Fruit fly (Drosophila melanogaster): ENCODE measurements around the gene Gtpx.

The Gtpx gene

DNA sequence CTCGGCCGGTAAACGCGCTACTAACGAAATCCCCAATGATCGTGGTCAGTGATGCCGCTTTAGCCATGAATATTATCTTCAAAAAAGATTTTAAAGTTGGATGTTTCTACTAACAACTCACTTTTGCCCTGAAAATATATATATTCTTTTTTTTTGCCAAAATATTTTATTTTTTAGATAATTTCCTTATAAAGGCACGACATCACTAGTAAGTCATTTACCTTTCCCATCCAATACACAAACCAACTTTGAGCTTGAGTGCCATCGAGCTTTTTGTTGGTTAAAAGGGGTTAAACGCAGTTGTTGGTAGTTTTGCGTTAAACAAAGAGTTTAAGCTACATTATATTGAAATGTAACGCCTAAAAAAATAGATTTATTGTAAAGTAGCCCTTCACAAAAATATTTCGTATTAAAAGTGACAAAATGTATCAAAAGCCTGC lies 23.0 kb upstream of the Gtpx start, which contains the start of gene CG14968 (continued):
- TF ChIP-seq CG2678 (tag; optimal IDR thresholded peaks at IDR 0.05) = peak; percentile 97
- peak; percentile 69 for TF ChIP-seq NK7.1 (GFP tag; optimal IDR thresholded peaks at IDR 0.05)
- TF ChIP-seq CG32767 (GFP tag; IDR thresholded peaks at IDR 0.05) = peak; percentile 96
- peak; percentile 95 for TF ChIP-seq CG12104 (GFP tag; optimal IDR thresholded peaks at IDR 0.05)
- TF ChIP-seq HHEX (GFP tag; optimal IDR thresholded peaks at IDR 0.05) = peak; percentile 94
- TF ChIP-seq Aef1 (GFP tag; IDR thresholded peaks at IDR 0.05) = peak; percentile 95
- TF ChIP-seq twi (tag; optimal IDR thresholded peaks at IDR 0.05) = peak; percentile 78
- TF ChIP-seq Hr78 (GFP tag; optimal IDR thresholded peaks at IDR 0.05) = peak in 1 of 2 experiments; percentile 78
- TF ChIP-seq nerfin-2 (GFP tag; IDR thresholded peaks at IDR 0.05; ENCODE audit: partially characterized antibody) = no peak
- peak; percentile 94 for TF ChIP-seq rib (GFP tag; IDR thresholded peaks at IDR 0.05)
- TF ChIP-seq Mrtf (GFP tag; IDR thresholded peaks at IDR 0.05) = peak; percentile 94
- TF ChIP-seq CG1832 (GFP tag; optimal IDR thresholded peaks at IDR 0.05) = no peak
- TF ChIP-seq zf30C (GFP tag; optimal IDR thresholded peaks at IDR 0.05) = no peak
- TF ChIP-seq fd96Cb (tag; optimal IDR thresholded peaks at IDR 0.05) = peak; percentile 94
- TF ChIP-seq ap (GFP tag; IDR thresholded peaks at IDR 0.05) = peak; percentile 95
- peak; percentile 80 for TF ChIP-seq CG5180 (GFP tag; optimal IDR thresholded peaks at IDR 0.05)
- TF ChIP-seq hth (optimal IDR thresholded peaks at IDR 0.05) = no peak
- peak; percentile 74 for TF ChIP-seq CG8290 (GFP tag; optimal IDR thresholded peaks at IDR 0.05)
- peak in 1 of 2 experiments; percentile 77 for TF ChIP-seq CG8290 (tag; optimal IDR thresholded peaks at IDR 0.05)
- peak; percentile 83 for TF ChIP-seq Lim3 (GFP tag; IDR thresholded peaks at IDR 0.05)
- TF ChIP-seq sr (GFP tag; IDR thresholded peaks at IDR 0.05) = peak; percentile 78
- TF ChIP-seq caup (GFP tag; optimal IDR thresholded peaks at IDR 0.05; ENCODE audit: severe bottlenecking) = peak; percentile 96
- TF ChIP-seq CG3407 (GFP tag; optimal IDR thresholded peaks at IDR 0.05) = peak; percentile 75
- peak; percentile 85 for TF ChIP-seq Camta (GFP tag; optimal IDR thresholded peaks at IDR 0.05)
- peak; percentile 94 for TF ChIP-seq oc (tag; optimal IDR thresholded peaks at IDR 0.05)
- peak; percentile 88 for TF ChIP-seq CG15011 (GFP tag; optimal IDR thresholded peaks at IDR 0.05)
- TF ChIP-seq CG7963 (GFP tag; IDR thresholded peaks at IDR 0.05; ENCODE audit: partially characterized antibody) = no peak
- TF ChIP-seq abd-A (tag; optimal IDR thresholded peaks at IDR 0.05) = no peak
- peak; percentile 93 for TF ChIP-seq H15 (GFP tag; IDR thresholded peaks at IDR 0.05)
- TF ChIP-seq Sry-β (GFP tag; optimal IDR thresholded peaks at IDR 0.05) = peak; percentile 93
- TF ChIP-seq CG10431 (GFP tag; optimal IDR thresholded peaks at IDR 0.05) = peak; percentile 54
- TF ChIP-seq unc-4 (GFP tag; IDR thresholded peaks at IDR 0.05; ENCODE audit: partially characterized antibody) = no peak
- TF ChIP-seq CG13894 (tag; optimal IDR thresholded peaks at IDR 0.05) = peak; percentile 94
- peak; percentile 74 for TF ChIP-seq gsb-n (tag; optimal IDR thresholded peaks at IDR 0.05)
- TF ChIP-seq CG17802 (tag; optimal IDR thresholded peaks at IDR 0.05) = peak; percentile 74
- peak; percentile 92 for TF ChIP-seq wdn (GFP tag; IDR thresholded peaks at IDR 0.05)
- peak; percentile 57 for TF ChIP-seq Atf-2 (GFP tag; optimal IDR thresholded peaks at IDR 0.05)
- peak; percentile 32; the same call in 1 of the 2 replicates for TF ChIP-seq Dref (GFP tag; IDR thresholded peaks at IDR 0.05)
- peak; percentile 41 to 67 for TF ChIP-seq chif (GFP tag; optimal IDR thresholded peaks at IDR 0.05)
- TF ChIP-seq B-H2 (GFP tag; optimal IDR thresholded peaks at IDR 0.05) = peak; percentile 87
